Fruit fly (Drosophila melanogaster) whole organism, wandering third instar larva: Measurements from ENCODE around the gene CG43138.

Experiments used
- h ChIP-seq: fragments of 200-800 bp; sonication (Bioruptor generic); optimal IDR thresholded peaks from 3 replicates; lab custom pipeline; 2016; ENCODE audit warnings: missing biosample characterization, mild to moderate bottlenecking, missing genetic modification characterization
- psq ChIP-seq: fragments of 200-800 bp; sonication (Bioruptor generic); optimal IDR thresholded peaks from 3 replicates; lab custom pipeline; 2017; ENCODE audit warnings: missing biosample characterization, mild to moderate bottlenecking, missing genetic modification characterization, moderate library complexity

dm6 chrX:7530204-7530603 lies 2.1 kb downstream of the CG43138 start:
- no peak for TF ChIP-seq psq
- peak; percentile 19 for TF ChIP-seq h (GFP tag; lab: Kevin White, UChicago)
